Fruit fly (Drosophila melanogaster): Measurements from ENCODE around the gene eIF2Bbeta.

The eIF2Bbeta gene

DNA sequence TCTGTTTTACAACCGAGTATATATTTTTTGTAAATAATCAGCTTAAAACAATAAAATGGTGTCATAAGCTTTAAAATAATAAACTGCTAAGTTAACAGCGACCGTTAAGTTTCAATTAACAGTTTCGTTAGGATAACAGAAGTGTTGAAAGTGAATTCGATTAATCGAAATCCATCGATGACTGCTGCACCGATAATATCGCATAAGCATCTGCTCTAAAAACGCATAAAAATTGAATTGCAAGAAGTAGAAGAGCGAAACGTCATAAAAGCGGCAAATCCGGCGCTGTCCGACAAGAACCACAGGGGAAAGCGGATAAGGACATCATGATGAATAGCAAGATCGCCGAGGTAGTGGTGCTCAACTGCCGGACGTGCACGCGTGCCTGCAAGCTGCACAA, 23.1 kb downstream of the eIF2Bbeta start, which contains the start of gene dwg (continued):
- TF ChIP-seq CG14860 (GFP tag; IDR thresholded peaks at IDR 0.05; ENCODE audit: partially characterized antibody) (peak; percentile 68; the same call in 2 of the 3 replicates), GATAe (GFP tag; conservative IDR thresholded peaks at IDR 0.05) (no peak), CG1024 (GFP tag; IDR thresholded peaks at IDR 0.05) (no peak), gce (GFP tag; IDR thresholded peaks at IDR 0.05) (no peak), Sox102F (GFP tag; optimal IDR thresholded peaks at IDR 0.05) (no peak), CG1603 (tag; optimal IDR thresholded peaks at IDR 0.05) (no peak), gsb (GFP tag; IDR thresholded peaks at IDR 0.05) (no peak), Lpt (GFP tag; optimal IDR thresholded peaks at IDR 0.05) (no peak), croc (GFP tag; conservative IDR thresholded peaks at IDR 0.05) (no peak), nerfin-2 (GFP tag; IDR thresholded peaks at IDR 0.05; ENCODE audit: partially characterized antibody) (peak; percentile 61), CG10654 (GFP tag; optimal IDR thresholded peaks at IDR 0.05) (no peak), lab (GFP tag; optimal IDR thresholded peaks at IDR 0.05) (no peak), kay (GFP tag; optimal IDR thresholded peaks at IDR 0.05) (no peak), fd3F (GFP tag; optimal IDR thresholded peaks at IDR 0.05) (no peak), slou (GFP tag; optimal IDR thresholded peaks at IDR 0.05) (no peak), MESR4 (GFP tag; optimal IDR thresholded peaks at IDR 0.05) (peak; percentile 66), CG12104 (GFP tag; optimal IDR thresholded peaks at IDR 0.05) (no peak), CG15696 (tag; optimal IDR thresholded peaks at IDR 0.05) (no peak), dpn (GFP tag; optimal IDR thresholded peaks at IDR 0.05) (no peak), CG30403 (GFP tag; optimal IDR thresholded peaks at IDR 0.05) (no peak), Dbx (GFP tag; IDR thresholded peaks at IDR 0.05) (no peak), Blimp-1 (GFP tag; optimal IDR thresholded peaks at IDR 0.05) (peak; percentile 75), slp2 (GFP tag; optimal IDR thresholded peaks at IDR 0.05) (no peak), CG13624 (GFP tag; optimal IDR thresholded peaks at IDR 0.05) (no peak), CG10979 (tag; optimal IDR thresholded peaks at IDR 0.05) (no peak), Hey (tag; optimal IDR thresholded peaks at IDR 0.05) (no peak), HmgD (GFP tag; optimal IDR thresholded peaks at IDR 0.05) (no peak), Sox100B (GFP tag; optimal IDR thresholded peaks at IDR 0.05) (no peak), CG8388 (GFP tag; optimal IDR thresholded peaks at IDR 0.05) (no peak), TFAM (GFP tag; optimal IDR thresholded peaks at IDR 0.05) (no peak), CG13424 (tag; optimal IDR thresholded peaks at IDR 0.05) (no peak), Atf3 (GFP tag; optimal IDR thresholded peaks at IDR 0.05) (no peak), rib (GFP tag; IDR thresholded peaks at IDR 0.05) (no peak), gem (tag; optimal IDR thresholded peaks at IDR 0.05) (no peak), inv (GFP tag; IDR thresholded peaks at IDR 0.05; ENCODE audit: partially characterized antibody) (peak; percentile 65), Ada2b (GFP tag; IDR thresholded peaks at IDR 0.05) (no peak), Nf-YA (GFP tag; IDR thresholded peaks at IDR 0.05) (no peak), D (optimal IDR thresholded peaks at IDR 0.05) (no peak), D (GFP tag; optimal IDR thresholded peaks at IDR 0.05) (no peak), CG17186 (GFP tag; optimal IDR thresholded peaks at IDR 0.05) (peak; percentile 53), Scr (GFP tag; IDR thresholded peaks at IDR 0.05; ENCODE audit: partially characterized antibody) (peak; percentile 82), CG11723 (GFP tag; optimal IDR thresholded peaks at IDR 0.05) (no peak), chn (GFP tag; optimal IDR thresholded peaks at IDR 0.05) (no peak), sens-2 (GFP tag; IDR thresholded peaks at IDR 0.05) (no peak), CoRest (tag; optimal IDR thresholded peaks at IDR 0.05) (no peak), CG16813 (GFP tag; IDR thresholded peaks at IDR 0.05; ENCODE audit: partially characterized antibody) (peak; percentile 72), MBD-R2 (GFP tag; IDR thresholded peaks at IDR 0.05) (peak; percentile 75), Mes4 (GFP tag; optimal IDR thresholded peaks at IDR 0.05) (no peak), Dip2 (GFP tag; IDR thresholded peaks at IDR 0.05) (no peak), CG9215 (GFP tag; IDR thresholded peaks at IDR 0.05) (no peak), cwo (GFP tag; optimal IDR thresholded peaks at IDR 0.05) (no peak), E2f2 (GFP tag; IDR thresholded peaks at IDR 0.05) (peak; percentile 54)
